Fruit fly (Drosophila melanogaster) whole organism, embryonic: ENCODE measurements around the gene CG43055.
A peak's percentile ranks its signal among the peaks of the same experiment; 100 is the strongest.

Experiments used
- Antp ChIP-seq: fragments of 200-800 bp; sonication (Bioruptor generic); optimal IDR thresholded peaks from 3 replicates; lab custom pipeline; 2016; ENCODE audit warnings: missing biosample characterization, missing genetic modification characterization
- Atf-2 ChIP-seq: fragments of 200-800 bp; sonication (Bioruptor generic); optimal IDR thresholded peaks from 2 replicates; lab custom pipeline; 2016; ENCODE audit warnings: missing biosample characterization, missing genetic modification characterization
- CG10147 ChIP-seq: fragments of 200-800 bp; sonication (Bioruptor generic); optimal IDR thresholded peaks from 2 replicates; lab custom pipeline; 2019; ENCODE audit warnings: missing biosample characterization, mild to moderate bottlenecking, missing genetic modification characterization, moderate library complexity
- CG1024 ChIP-seq: fragments of 200-800 bp; sonication (Bioruptor generic); IDR thresholded peaks from 2 replicates; pipeline ENCODE4 v1.3.6; 2022; ENCODE audit warnings: missing biosample characterization, missing genetic modification characterization
- CG11085 ChIP-seq: fragments of 200-800 bp; sonication (Bioruptor generic); IDR thresholded peaks from 2 replicates; pipeline ENCODE4 v1.3.6; 2022; ENCODE audit warnings: missing biosample characterization, missing genetic modification characterization
- CG11504 ChIP-seq: fragments of 200-800 bp; sonication (Bioruptor generic); optimal IDR thresholded peaks from 3 replicates; lab custom pipeline; 2019; ENCODE audit warnings: missing biosample characterization, mild to moderate bottlenecking, missing genetic modification characterization, moderate library complexity
- CG1233 ChIP-seq: fragments of 200-800 bp; sonication (Bioruptor generic); optimal IDR thresholded peaks from 4 replicates; lab custom pipeline; 2018; ENCODE audit warnings: missing biosample characterization, mild to moderate bottlenecking, missing genetic modification characterization
- CG14441 ChIP-seq: fragments of 200-800 bp; sonication (Bioruptor generic); IDR thresholded peaks from 2 replicates; pipeline ENCODE4 v1.3.6; 2022; ENCODE audit warnings: missing biosample characterization, missing genetic modification characterization
- CG15073 ChIP-seq: fragments of 200-800 bp; sonication (Bioruptor generic); optimal IDR thresholded peaks from 2 replicates; lab custom pipeline; 2016; ENCODE audit warnings: missing biosample characterization, missing genetic modification characterization
- CG17361 ChIP-seq: fragments of 200-800 bp; sonication (Bioruptor generic); IDR thresholded peaks from 3 replicates; pipeline ENCODE4 v1.3.6; 2022; ENCODE audit warnings: missing biosample characterization, missing genetic modification characterization
- CG18619 ChIP-seq: fragments of 200-800 bp; sonication (Bioruptor generic); optimal IDR thresholded peaks from 3 replicates; lab custom pipeline; 2017; ENCODE audit warnings: missing biosample characterization, mild to moderate bottlenecking, missing genetic modification characterization
- CG2889 ChIP-seq: fragments of 200-800 bp; sonication (Bioruptor generic); IDR thresholded peaks from 3 replicates; pipeline ENCODE4 v1.3.6; 2022; ENCODE audit warnings: missing biosample characterization, missing genetic modification characterization
- CG3163 ChIP-seq: fragments of 200-800 bp; sonication (Bioruptor generic); optimal IDR thresholded peaks from 3 replicates; lab custom pipeline; 2016; ENCODE audit warnings: missing biosample characterization, missing genetic modification characterization
- CG32772 ChIP-seq: fragments of 200-800 bp; sonication (Bioruptor generic); IDR thresholded peaks from 2 replicates; pipeline ENCODE4 v1.3.6; 2022; ENCODE audit warnings: missing biosample characterization, missing genetic modification characterization
- CG33557 ChIP-seq: fragments of 200-800 bp; sonication (Bioruptor generic); optimal IDR thresholded peaks from 2 replicates; lab custom pipeline; 2019; ENCODE audit warnings: missing biosample characterization, mild to moderate bottlenecking, missing genetic modification characterization, moderate library complexity
- CG34376 ChIP-seq: fragments of 200-800 bp; sonication (Bioruptor generic); optimal IDR thresholded peaks from 2 replicates; lab custom pipeline; 2018; ENCODE audit warnings: missing biosample characterization, mild to moderate bottlenecking, missing genetic modification characterization
- CG4328 ChIP-seq: fragments of 200-800 bp; sonication (Bioruptor generic); optimal IDR thresholded peaks from 3 replicates; lab custom pipeline; 2017; ENCODE audit warnings: missing biosample characterization, missing genetic modification reagents, missing genetic modification characterization
- CG43689 ChIP-seq: fragments of 200-800 bp; sonication (Bioruptor generic); IDR thresholded peaks from 2 replicates; pipeline ENCODE4 v1.3.6; 2022; ENCODE audit warnings: missing biosample characterization, missing genetic modification characterization
- CG4424 ChIP-seq: fragments of 200-800 bp; sonication (Bioruptor generic); optimal IDR thresholded peaks from 3 replicates; lab custom pipeline; 2016; ENCODE audit warnings: missing biosample characterization, missing genetic modification characterization
- CG6813 ChIP-seq: fragments of 200-800 bp; sonication (Bioruptor generic); optimal IDR thresholded peaks from 2 replicates; lab custom pipeline; 2017; ENCODE audit warnings: missing biosample characterization, missing genetic modification characterization, mild to moderate bottlenecking, moderate library complexity, missing genetic modification reagents
- CG7271 ChIP-seq: fragments of 200-800 bp; sonication (Bioruptor generic); optimal IDR thresholded peaks from 2 replicates; lab custom pipeline; 2018; ENCODE audit warnings: missing biosample characterization, mild to moderate bottlenecking, missing genetic modification characterization, moderate library complexity
- CG7357 ChIP-seq: fragments of 200-800 bp; sonication (Bioruptor generic); IDR thresholded peaks from 3 replicates; pipeline ENCODE4 v1.3.6; 2022; ENCODE audit warnings: missing biosample characterization, missing genetic modification characterization
- CG8478 ChIP-seq: fragments of >200 bp; optimal IDR thresholded peaks from 2 replicates; lab custom pipeline; 2018
- CG9876 ChIP-seq: fragments of 200-800 bp; sonication (Bioruptor generic); optimal IDR thresholded peaks from 2 replicates; lab custom pipeline; 2016; ENCODE audit warnings: missing biosample characterization, missing genetic modification characterization
- Deaf1 ChIP-seq: fragments of 200-800 bp; optimal IDR thresholded peaks from 3 replicates; lab custom pipeline; 2019; ENCODE audit warnings: missing biosample characterization, mild to moderate bottlenecking, missing genetic modification characterization, moderate library complexity
- Dfd ChIP-seq, 2 experiments: fragments of >200 bp; optimal IDR thresholded peaks; 2 replicates each; lab custom pipeline; 2017; ENCODE audit warnings: missing biosample characterization in 2 of 2, missing genetic modification characterization in 2 of 2
- Hsf ChIP-seq: fragments of 200-800 bp; sonication (Bioruptor generic); optimal IDR thresholded peaks from 3 replicates; lab custom pipeline; 2016; ENCODE audit warnings: missing biosample characterization, missing genetic modification characterization
- Nf-YC ChIP-seq: fragments of 200-800 bp; optimal IDR thresholded peaks from 3 replicates; lab custom pipeline; 2019; ENCODE audit warnings: missing biosample characterization, mild to moderate bottlenecking, missing genetic modification characterization, moderate library complexity
- Xbp1 ChIP-seq: fragments of 200-800 bp; sonication (Bioruptor generic); optimal IDR thresholded peaks from 3 replicates; lab custom pipeline; 2016; ENCODE audit warnings: missing biosample characterization, mild to moderate bottlenecking, missing genetic modification characterization
- chn ChIP-seq: fragments of 200-800 bp; sonication (Bioruptor generic); optimal IDR thresholded peaks from 2 replicates; lab custom pipeline; 2016; ENCODE audit warnings: missing biosample characterization, missing genetic modification characterization
- disco-r ChIP-seq: fragments of 200-800 bp; sonication (Bioruptor generic); optimal IDR thresholded peaks from 2 replicates; lab custom pipeline; 2016; ENCODE audit warnings: missing biosample characterization, missing genetic modification characterization
- ewg ChIP-seq: fragments of 200-800 bp; sonication (Bioruptor generic); optimal IDR thresholded peaks from 3 replicates; lab custom pipeline; 2017; ENCODE audit warnings: mild to moderate bottlenecking, missing biosample characterization, missing genetic modification reagents, missing genetic modification characterization
- grn ChIP-seq: fragments of 200-800 bp; sonication (Bioruptor generic); optimal IDR thresholded peaks from 3 replicates; lab custom pipeline; 2017; ENCODE audit warnings: missing biosample characterization, missing genetic modification characterization
- h ChIP-seq: fragments of >200 bp; optimal IDR thresholded peaks from 2 replicates; lab custom pipeline; 2017
- hb ChIP-seq: fragments of 200-800 bp; sonication (Bioruptor generic); IDR thresholded peaks from 3 replicates; pipeline ENCODE4 v1.3.6; 2022; ENCODE audit warnings: missing biosample characterization, missing genetic modification characterization; ENCODE audit not compliant: partially characterized antibody
- jing ChIP-seq: fragments of 200-800 bp; sonication (Bioruptor generic); optimal IDR thresholded peaks from 2 replicates; lab custom pipeline; 2018; ENCODE audit warnings: missing biosample characterization, mild to moderate bottlenecking, missing genetic modification characterization
- mirr ChIP-seq: fragments of 200-800 bp; sonication (Bioruptor generic); optimal IDR thresholded peaks from 3 replicates; lab custom pipeline; 2018; ENCODE audit warnings: missing biosample characterization, mild to moderate bottlenecking, missing genetic modification characterization
- org-1 ChIP-seq: fragments of 200-800 bp; sonication (Bioruptor generic); optimal IDR thresholded peaks from 2 replicates; lab custom pipeline; 2017; ENCODE audit warnings: missing biosample characterization, missing genetic modification characterization
- rib ChIP-seq: fragments of 200-800 bp; sonication (Bioruptor generic); IDR thresholded peaks from 2 replicates; pipeline ENCODE4 v1.3.6; 2022; ENCODE audit warnings: missing biosample characterization, missing genetic modification characterization
- sd ChIP-seq: fragments of 200-800 bp; sonication (Bioruptor generic); optimal IDR thresholded peaks from 3 replicates; lab custom pipeline; 2018; ENCODE audit warnings: missing biosample characterization, mild to moderate bottlenecking, missing genetic modification characterization, moderate library complexity
- slou ChIP-seq: fragments of 200-800 bp; sonication (Bioruptor generic); optimal IDR thresholded peaks from 3 replicates; lab custom pipeline; 2016; ENCODE audit warnings: missing biosample characterization, missing genetic modification characterization
- sna ChIP-seq: fragments of 200-800 bp; sonication (Bioruptor generic); IDR thresholded peaks from 2 replicates; pipeline ENCODE4 v1.3.6; 2022; ENCODE audit warnings: missing biosample characterization, missing genetic modification characterization; ENCODE audit not compliant: partially characterized antibody
- stc ChIP-seq: fragments of 200-800 bp; sonication (Bioruptor generic); IDR thresholded peaks from 2 replicates; pipeline ENCODE4 v1.3.6; 2022; ENCODE audit warnings: missing biosample characterization, missing genetic modification characterization
- sug ChIP-seq: fragments of 200-800 bp; optimal IDR thresholded peaks from 2 replicates; lab custom pipeline; 2019; ENCODE audit warnings: missing biosample characterization, mild to moderate bottlenecking, missing genetic modification characterization, moderate library complexity
- tio ChIP-seq: fragments of 200-800 bp; sonication (Bioruptor generic); optimal IDR thresholded peaks from 2 replicates; lab custom pipeline; 2017; ENCODE audit warnings: missing biosample characterization, missing genetic modification characterization, inconsistent platforms
- tll ChIP-seq, 2 experiments: fragments of 200-800 bp in 1 of 2; fragments of >200 bp in 1 of 2; sonication (Bioruptor generic) in 1 of 2; optimal IDR thresholded peaks; 2 replicates each; lab custom pipeline; 2017 to 2019; ENCODE audit warnings: missing biosample characterization in 2 of 2, missing genetic modification characterization in 2 of 2, mild to moderate bottlenecking in 1 of 2, moderate library complexity in 1 of 2
- tna ChIP-seq: fragments of 200-800 bp; sonication (Bioruptor generic); IDR thresholded peaks from 2 replicates; pipeline ENCODE4 v1.3.6; 2022; ENCODE audit warnings: missing biosample characterization, missing genetic modification characterization; ENCODE audit not compliant: partially characterized antibody
- tup ChIP-seq: fragments of 200-800 bp; sonication (Bioruptor generic); optimal IDR thresholded peaks from 2 replicates; lab custom pipeline; 2016; ENCODE audit warnings: missing biosample characterization, mild to moderate bottlenecking, missing genetic modification characterization, moderate library complexity
- tx ChIP-seq: fragments of 200-800 bp; sonication (Bioruptor generic); optimal IDR thresholded peaks from 2 replicates; lab custom pipeline; 2016; ENCODE audit warnings: missing biosample characterization, missing genetic modification characterization
- wek ChIP-seq: fragments of 200-800 bp; sonication (Bioruptor generic); optimal IDR thresholded peaks from 3 replicates; lab custom pipeline; 2018; ENCODE audit warnings: missing biosample characterization, mild to moderate bottlenecking, missing genetic modification characterization, moderate library complexity

CG43055 gene

DNA sequence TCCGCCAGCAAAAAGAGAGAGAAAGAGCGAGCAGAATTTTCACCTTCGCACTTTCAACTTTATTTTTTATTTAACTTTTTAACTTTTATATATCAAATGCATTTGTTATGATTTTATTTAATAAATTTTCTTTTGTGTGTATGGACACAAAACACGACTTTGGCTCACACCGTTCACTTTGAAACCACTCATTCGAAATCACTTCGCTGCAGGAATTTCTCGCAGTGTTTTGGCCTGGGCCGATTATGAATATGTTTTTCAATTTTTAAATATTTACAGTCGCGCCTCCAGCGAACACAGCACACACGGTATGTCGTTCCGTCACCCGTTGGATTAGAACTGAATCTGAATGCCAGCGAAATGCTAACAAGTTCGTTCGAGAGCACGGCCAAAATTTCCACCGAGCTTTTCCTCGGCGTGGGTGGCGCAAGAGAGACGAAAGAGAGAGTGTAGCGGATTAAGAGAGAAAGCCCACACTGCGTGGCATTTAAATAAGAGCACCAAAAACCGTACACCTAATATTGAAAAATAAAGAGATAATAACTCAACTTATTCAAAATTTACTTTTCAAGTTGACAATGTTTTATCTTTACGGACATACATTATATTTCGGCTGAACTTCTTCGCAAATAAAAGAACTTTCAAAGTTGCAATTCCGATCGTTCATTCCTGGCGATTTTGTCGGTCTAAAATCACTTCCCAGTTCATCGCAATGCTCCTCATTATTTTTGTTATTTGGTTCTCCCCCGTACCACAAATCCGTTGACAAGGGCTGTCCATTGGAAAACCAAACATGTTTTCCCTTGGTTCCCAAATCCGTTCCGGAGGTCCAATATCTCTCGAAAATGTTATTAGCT lies 30.2 kb downstream of the CG43055 start, which contains the start of gene CG15431 (continued):
- peak; percentile 33 for TF ChIP-seq Hsf
- no peak for TF ChIP-seq mirr (GFP tag; lab: Kevin White, UChicago)
- no peak for TF ChIP-seq CG11504
- TF ChIP-seq Deaf1 = peak; percentile 55
- no peak for TF ChIP-seq tll (GFP tag; optimal IDR thresholded peaks at IDR 0.05; lab: Kevin White, UChicago)
- TF ChIP-seq sug = peak; percentile 37
- peak; percentile 96 for TF ChIP-seq CG3163 (GFP tag; lab: Kevin White, UChicago)
- peak; percentile 31; the same call in 1 of the 2 replicates for TF ChIP-seq stc (GFP tag; lab: Robert Waterston, UW)
- TF ChIP-seq slou (GFP tag; lab: Kevin White, UChicago) = no peak
- TF ChIP-seq sna (GFP tag; lab: Robert Waterston, UW) = no peak
- no peak for TF ChIP-seq CG8478 (lab: Kevin White, UChicago)
- no peak for TF ChIP-seq CG9876 (GFP tag; lab: Kevin White, UChicago)
- TF ChIP-seq jing (GFP tag; lab: Kevin White, UChicago) = peak; percentile 11
- TF ChIP-seq CG10147 (GFP tag; lab: Kevin White, UChicago) = peak; percentile 28
- 0 out of 2 replicates have a peak, but pooled peaks have one; percentile 40 for TF ChIP-seq CG1024 (GFP tag; lab: Robert Waterston, UW)
- peak; percentile 65 for TF ChIP-seq rib (GFP tag; lab: Robert Waterston, UW)
- peak; percentile 1 for TF ChIP-seq Nf-YC (tag; lab: Kevin White, UChicago)
- TF ChIP-seq CG18619 (GFP tag; lab: Kevin White, UChicago) = peak; percentile 58
- TF ChIP-seq CG4424 (GFP tag; lab: Kevin White, UChicago) = peak; percentile 17
- no peak for TF ChIP-seq Antp
- peak; percentile 10 for TF ChIP-seq CG4328 (GFP tag; lab: Kevin White, UChicago)
- TF ChIP-seq org-1 = no peak
- peak; percentile 25 for TF ChIP-seq tup
- TF ChIP-seq CG7271 (tag; lab: Kevin White, UChicago) = no peak
- TF ChIP-seq CG14441 (GFP tag; lab: Robert Waterston, UW) = peak; percentile 60
- TF ChIP-seq CG34376 = no peak
- TF ChIP-seq sd (tag; lab: Kevin White, UChicago) = peak; percentile 67
- TF ChIP-seq CG6813 = peak; percentile 66
- no peak for TF ChIP-seq tna (GFP tag; lab: Robert Waterston, UW)
- no peak for TF ChIP-seq CG17361
- no peak for TF ChIP-seq grn (GFP tag; lab: Kevin White, UChicago)
- TF ChIP-seq chn = peak; percentile 14
- no peak for TF ChIP-seq CG7357 (GFP tag; lab: Robert Waterston, UW)
- TF ChIP-seq disco-r (GFP tag; lab: Kevin White, UChicago) = no peak
- no peak for TF ChIP-seq tio (GFP tag; lab: Kevin White, UChicago)
- TF ChIP-seq CG11085 (GFP tag; lab: Robert Waterston, UW) = no peak
- no peak for TF ChIP-seq Dfd (GFP tag; optimal IDR thresholded peaks at IDR 0.05; lab: Kevin White, UChicago)
- no peak for TF ChIP-seq CG15073 (GFP tag; lab: Kevin White, UChicago)
- peak; percentile 36; the same call in 1 of the 2 replicates for TF ChIP-seq CG32772 (GFP tag; lab: Robert Waterston, UW)
- TF ChIP-seq hb (GFP tag; lab: Robert Waterston, UW) = no peak
- TF ChIP-seq h (lab: Kevin White, UChicago) = no peak
- TF ChIP-seq CG43689 (GFP tag; lab: Robert Waterston, UW) = no peak
- no peak for TF ChIP-seq wek (GFP tag; lab: Kevin White, UChicago)
- TF ChIP-seq CG33557 = no peak
- no peak for TF ChIP-seq Atf-2
- peak; percentile 65 for TF ChIP-seq Xbp1 (GFP tag; lab: Kevin White, UChicago)
- TF ChIP-seq tx = no peak
- peak; percentile 65 for TF ChIP-seq ewg (GFP tag; lab: Kevin White, UChicago)
- TF ChIP-seq CG2889 (GFP tag; lab: Robert Waterston, UW) = peak; percentile 16; the same call in 1 of the 3 replicates
- peak; percentile 30 for TF ChIP-seq CG1233
